Fruit fly (Drosophila melanogaster) whole organism, embryonic: ENCODE data around the gene Mitf.

Experiments used
- Asciz ChIP-seq: fragments of 200-800 bp; sonication (Bioruptor generic); optimal IDR thresholded peaks from 2 replicates; lab custom pipeline; 2017; ENCODE audit warnings: missing biosample characterization, mild to moderate bottlenecking, missing genetic modification characterization, missing genetic modification reagents
- Atf6 ChIP-seq: fragments of 200-800 bp; sonication (Bioruptor generic); IDR thresholded peaks from 2 replicates; pipeline ENCODE4 v1.3.6; 2022; ENCODE audit warnings: missing biosample characterization, missing genetic modification characterization
- CG10267 ChIP-seq: fragments of 200-800 bp; sonication (Bioruptor generic); optimal IDR thresholded peaks from 2 replicates; lab custom pipeline; 2018; ENCODE audit warnings: missing biosample characterization, mild to moderate bottlenecking, missing genetic modification characterization, moderate library complexity
- CG10979 ChIP-seq: fragments of 200-800 bp; sonication (Bioruptor generic); optimal IDR thresholded peaks from 2 replicates; lab custom pipeline; 2018; ENCODE audit warnings: missing biosample characterization, mild to moderate bottlenecking, missing genetic modification characterization, moderate library complexity
- CG11696 ChIP-seq: fragments of 200-800 bp; sonication (Bioruptor generic); IDR thresholded peaks from 2 replicates; pipeline ENCODE4 v1.3.6; 2022; ENCODE audit warnings: missing biosample characterization, missing genetic modification characterization
- CG14441 ChIP-seq: fragments of 200-800 bp; sonication (Bioruptor generic); IDR thresholded peaks from 2 replicates; pipeline ENCODE4 v1.3.6; 2022; ENCODE audit warnings: missing biosample characterization, missing genetic modification characterization
- CG14667 ChIP-seq: fragments of 200-800 bp; sonication (Bioruptor generic); IDR thresholded peaks from 2 replicates; pipeline ENCODE4 v1.3.6; 2022; ENCODE audit warnings: missing biosample characterization, missing genetic modification characterization
- CG15696 ChIP-seq: fragments of 200-800 bp; sonication (Bioruptor generic); optimal IDR thresholded peaks from 2 replicates; lab custom pipeline; 2019; ENCODE audit warnings: missing biosample characterization, mild to moderate bottlenecking, missing genetic modification characterization, moderate library complexity
- CG16779 ChIP-seq: fragments of 200-800 bp; sonication (Bioruptor generic); IDR thresholded peaks from 2 replicates; pipeline ENCODE4 v1.3.6; 2022; ENCODE audit warnings: missing biosample characterization, missing genetic modification characterization
- CG17328 ChIP-seq: fragments of 200-800 bp; sonication (Bioruptor generic); IDR thresholded peaks from 2 replicates; pipeline ENCODE4 v1.3.6; 2022; ENCODE audit warnings: missing biosample characterization, missing genetic modification characterization
- CG33557 ChIP-seq: fragments of 200-800 bp; sonication (Bioruptor generic); optimal IDR thresholded peaks from 2 replicates; lab custom pipeline; 2019; ENCODE audit warnings: missing biosample characterization, mild to moderate bottlenecking, missing genetic modification characterization, moderate library complexity
- CG3847 ChIP-seq: fragments of 200-800 bp; sonication (Bioruptor generic); IDR thresholded peaks from 2 replicates; pipeline ENCODE4 v1.3.6; 2022; ENCODE audit warnings: missing biosample characterization, missing genetic modification characterization
- CG3995 ChIP-seq: fragments of 200-800 bp; sonication (Bioruptor generic); optimal IDR thresholded peaks from 3 replicates; lab custom pipeline; 2016; ENCODE audit warnings: missing biosample characterization, missing genetic modification characterization
- CG4360 ChIP-seq: fragments of 200-800 bp; sonication (Bioruptor generic); IDR thresholded peaks from 2 replicates; pipeline ENCODE4 v1.3.6; 2022; ENCODE audit warnings: missing biosample characterization, missing genetic modification characterization
- CG4730 ChIP-seq: fragments of 200-800 bp; sonication (Bioruptor generic); IDR thresholded peaks from 2 replicates; pipeline ENCODE4 v1.3.6; 2022; ENCODE audit warnings: missing biosample characterization, missing genetic modification characterization
- CG5953 ChIP-seq: fragments of 200-800 bp; sonication (Bioruptor generic); IDR thresholded peaks from 2 replicates; pipeline ENCODE4 v1.3.6; 2022; ENCODE audit warnings: missing biosample characterization, missing genetic modification characterization
- CG6791 ChIP-seq: fragments of 200-800 bp; sonication (Bioruptor generic); IDR thresholded peaks from 3 replicates; pipeline ENCODE4 v1.3.6; 2022; ENCODE audit warnings: missing biosample characterization, missing genetic modification characterization; ENCODE audit not compliant: partially characterized antibody
- CG8290 ChIP-seq, 3 experiments: fragments of 200-800 bp; sonication (Bioruptor generic); optimal IDR thresholded peaks; 2 replicates each; lab custom pipeline; 2016 to 2019; ENCODE audit warnings: missing biosample characterization in 3 of 3, missing genetic modification characterization in 3 of 3, mild to moderate bottlenecking in 2 of 3, moderate library complexity in 1 of 3
- CG9609 ChIP-seq: fragments of 200-800 bp; sonication (Bioruptor generic); optimal IDR thresholded peaks from 3 replicates; lab custom pipeline; 2016; ENCODE audit warnings: missing biosample characterization, missing genetic modification characterization
- CG9817 ChIP-seq: fragments of 200-800 bp; sonication (Bioruptor generic); optimal IDR thresholded peaks from 2 replicates; lab custom pipeline; 2018; ENCODE audit warnings: missing biosample characterization, mild to moderate bottlenecking, missing genetic modification characterization, moderate library complexity
- Camta ChIP-seq: fragments of 200-800 bp; sonication (Bioruptor generic); optimal IDR thresholded peaks from 2 replicates; lab custom pipeline; 2016; ENCODE audit warnings: missing biosample characterization, missing genetic modification characterization
- CrebB ChIP-seq: fragments of 200-800 bp; sonication (Bioruptor generic); optimal IDR thresholded peaks from 3 replicates; lab custom pipeline; 2018; ENCODE audit warnings: missing biosample characterization, mild to moderate bottlenecking, missing genetic modification characterization
- D19A ChIP-seq: fragments of 200-800 bp; optimal IDR thresholded peaks from 3 replicates; lab custom pipeline; 2019; ENCODE audit warnings: missing biosample characterization, mild to moderate bottlenecking, missing genetic modification characterization, moderate library complexity
- Dip3 ChIP-seq: fragments of 200-800 bp; sonication (Bioruptor generic); optimal IDR thresholded peaks from 3 replicates; lab custom pipeline; 2016; ENCODE audit warnings: missing biosample characterization, missing genetic modification characterization
- ERR ChIP-seq: fragments of 200-800 bp; sonication (Bioruptor generic); optimal IDR thresholded peaks from 2 replicates; lab custom pipeline; 2016; ENCODE audit warnings: missing biosample characterization, missing genetic modification characterization
- Ets97D ChIP-seq: fragments of 200-800 bp; sonication (Bioruptor generic); optimal IDR thresholded peaks from 3 replicates; lab custom pipeline; 2016; ENCODE audit warnings: missing biosample characterization, missing genetic modification characterization
- Fer2 ChIP-seq: fragments of 200-800 bp; sonication (Bioruptor generic); optimal IDR thresholded peaks from 2 replicates; lab custom pipeline; 2018; ENCODE audit warnings: missing biosample characterization, mild to moderate bottlenecking, missing genetic modification characterization, moderate library complexity
- Hmx ChIP-seq: fragments of 200-800 bp; sonication (Bioruptor generic); optimal IDR thresholded peaks from 2 replicates; lab custom pipeline; 2016; ENCODE audit warnings: missing biosample characterization, missing genetic modification characterization
- Hr51 ChIP-seq, 2 experiments: fragments of 200-800 bp; sonication (Bioruptor generic); optimal IDR thresholded peaks; 2 replicates in 1 of 2; 3 replicates in 1 of 2; lab custom pipeline; 2016 to 2018; ENCODE audit warnings: missing biosample characterization in 2 of 2, missing genetic modification characterization in 2 of 2, mild to moderate bottlenecking in 1 of 2, moderate library complexity in 1 of 2
- Kr ChIP-seq: fragments of 200-800 bp; sonication (Bioruptor generic); optimal IDR thresholded peaks from 2 replicates; lab custom pipeline; 2017; ENCODE audit warnings: missing biosample characterization, mild to moderate bottlenecking, missing genetic modification characterization
- Mad ChIP-seq: fragments of 200-800 bp; sonication (Bioruptor generic); optimal IDR thresholded peaks from 2 replicates; lab custom pipeline; 2016; ENCODE audit warnings: missing biosample characterization, missing genetic modification characterization
- Side ChIP-seq: fragments of 200-800 bp; sonication (Bioruptor generic); optimal IDR thresholded peaks from 2 replicates; lab custom pipeline; 2016; ENCODE audit warnings: missing biosample characterization, missing genetic modification characterization
- chn ChIP-seq: fragments of 200-800 bp; sonication (Bioruptor generic); optimal IDR thresholded peaks from 2 replicates; lab custom pipeline; 2016; ENCODE audit warnings: missing biosample characterization, missing genetic modification characterization
- corto ChIP-seq: fragments of 200-800 bp; sonication (Bioruptor generic); optimal IDR thresholded peaks from 2 replicates; lab custom pipeline; 2016; ENCODE audit warnings: missing biosample characterization, mild to moderate bottlenecking, missing genetic modification characterization, moderate library complexity
- crp ChIP-seq, 2 experiments: fragments of 200-800 bp; sonication (Bioruptor generic); optimal IDR thresholded peaks; 2 replicates in 1 of 2; 3 replicates in 1 of 2; lab custom pipeline; 2017; ENCODE audit warnings: missing biosample characterization in 2 of 2, missing genetic modification characterization in 2 of 2, mild to moderate bottlenecking in 1 of 2, moderate library complexity in 1 of 2
- danr ChIP-seq: fragments of 200-800 bp; sonication (Bioruptor generic); IDR thresholded peaks from 2 replicates; pipeline ENCODE4 v1.3.6; 2022; ENCODE audit warnings: missing biosample characterization, missing genetic modification characterization
- dati ChIP-seq: fragments of 200-800 bp; sonication (Bioruptor generic); IDR thresholded peaks from 2 replicates; pipeline ENCODE4 v1.3.6; 2022; ENCODE audit warnings: missing biosample characterization, missing genetic modification characterization
- dmrt11E ChIP-seq: fragments of 200-800 bp; sonication (Bioruptor generic); optimal IDR thresholded peaks from 3 replicates; lab custom pipeline; 2018; ENCODE audit warnings: missing biosample characterization, mild to moderate bottlenecking, missing genetic modification characterization, moderate library complexity
- dmrt99B ChIP-seq: fragments of 200-800 bp; sonication (Bioruptor generic); optimal IDR thresholded peaks from 2 replicates; lab custom pipeline; 2018; ENCODE audit warnings: missing biosample characterization, mild to moderate bottlenecking, missing genetic modification characterization, moderate library complexity
- gem ChIP-seq: fragments of 200-800 bp; sonication (Bioruptor generic); optimal IDR thresholded peaks from 2 replicates; lab custom pipeline; 2019; ENCODE audit warnings: missing biosample characterization, mild to moderate bottlenecking, missing genetic modification characterization, moderate library complexity
- gsb-n ChIP-seq: fragments of 200-800 bp; sonication (Bioruptor generic); optimal IDR thresholded peaks from 3 replicates; lab custom pipeline; 2018; ENCODE audit warnings: missing biosample characterization, mild to moderate bottlenecking, missing genetic modification characterization
- jing ChIP-seq: fragments of 200-800 bp; sonication (Bioruptor generic); optimal IDR thresholded peaks from 2 replicates; lab custom pipeline; 2018; ENCODE audit warnings: missing biosample characterization, mild to moderate bottlenecking, missing genetic modification characterization
- jumu ChIP-seq: fragments of 200-800 bp; sonication (Bioruptor generic); optimal IDR thresholded peaks from 3 replicates; lab custom pipeline; 2016; ENCODE audit warnings: missing biosample characterization, missing genetic modification characterization
- maf-S ChIP-seq: fragments of 200-800 bp; sonication (Bioruptor generic); optimal IDR thresholded peaks from 2 replicates; lab custom pipeline; 2016; ENCODE audit warnings: missing biosample characterization, missing genetic modification characterization
- mam ChIP-seq: fragments of 200-800 bp; sonication (Bioruptor generic); optimal IDR thresholded peaks from 3 replicates; lab custom pipeline; 2016; ENCODE audit warnings: missing biosample characterization, missing genetic modification characterization
- onecut ChIP-seq: fragments of 200-800 bp; sonication (Bioruptor generic); IDR thresholded peaks from 2 replicates; pipeline ENCODE4 v1.3.6; 2022; ENCODE audit warnings: missing biosample characterization, missing genetic modification characterization
- pum ChIP-seq: fragments of 200-800 bp; sonication (Bioruptor generic); optimal IDR thresholded peaks from 2 replicates; lab custom pipeline; 2016; ENCODE audit warnings: missing biosample characterization, missing genetic modification characterization
- ro ChIP-seq: fragments of 200-800 bp; sonication (Bioruptor generic); IDR thresholded peaks from 2 replicates; pipeline ENCODE4 v1.3.6; 2022; ENCODE audit warnings: missing biosample characterization, missing genetic modification characterization
- salm ChIP-seq: fragments of 200-800 bp; sonication (Bioruptor generic); optimal IDR thresholded peaks from 2 replicates; lab custom pipeline; 2018; ENCODE audit warnings: missing biosample characterization, mild to moderate bottlenecking, missing genetic modification characterization
- stc ChIP-seq: fragments of 200-800 bp; sonication (Bioruptor generic); IDR thresholded peaks from 2 replicates; pipeline ENCODE4 v1.3.6; 2022; ENCODE audit warnings: missing biosample characterization, missing genetic modification characterization
- z ChIP-seq: fragments of 200-800 bp; sonication (Bioruptor generic); IDR thresholded peaks from 3 replicates; pipeline ENCODE4 v1.3.6; 2022; ENCODE audit warnings: missing biosample characterization, missing genetic modification characterization
- zfh2 ChIP-seq: fragments of 200-800 bp; sonication (Bioruptor generic); optimal IDR thresholded peaks from 2 replicates; lab custom pipeline; 2016; ENCODE audit warnings: missing biosample characterization, missing genetic modification characterization

Mitf gene

dm6 chr4:1230564-1230964 lies 31.9 kb downstream of the Mitf start, which contains the start of the genes Dyrk3 and Cadps (continued):
- TF ChIP-seq onecut (GFP tag; lab: Robert Waterston, UW) (peak; percentile 22; the same call in 1 of the 2 replicates), CG11696 (GFP tag; lab: Robert Waterston, UW) (no peak), CG4730 (GFP tag; lab: Robert Waterston, UW) (no peak), crp (GFP tag; optimal IDR thresholded peaks at IDR 0.05; lab: Kevin White, UChicago) (peak in 1 of 2 experiments; percentile 17), pum (GFP tag; lab: Kevin White, UChicago) (no peak), CG6791 (GFP tag; lab: Robert Waterston, UW) (no peak), CG10979 (tag; lab: Kevin White, UChicago) (no peak), mam (GFP tag; lab: Kevin White, UChicago) (peak; percentile 14), CG4360 (no peak), CG5953 (GFP tag; lab: Robert Waterston, UW) (no peak), dmrt11E (tag; lab: Kevin White, UChicago) (peak; percentile 24), Ets97D (GFP tag; lab: Kevin White, UChicago) (peak; percentile 75), Atf6 (GFP tag; lab: Robert Waterston, UW) (no peak), dati (GFP tag; lab: Robert Waterston, UW) (no peak), danr (GFP tag; lab: Robert Waterston, UW) (no peak), CG10267 (tag; lab: Kevin White, UChicago) (no peak), salm (tag; lab: Kevin White, UChicago) (no peak), CG14441 (GFP tag; lab: Robert Waterston, UW) (no peak), jumu (GFP tag; lab: Kevin White, UChicago) (no peak), CG9817 (no peak), Camta (GFP tag; lab: Kevin White, UChicago) (no peak), zfh2 (GFP tag; lab: Kevin White, UChicago) (peak; percentile 28), chn (GFP tag; lab: Kevin White, UChicago) (no peak), CG8290 (GFP tag; optimal IDR thresholded peaks at IDR 0.05; lab: Kevin White, UChicago) (no peak), CG8290 (tag; optimal IDR thresholded peaks at IDR 0.05; lab: Kevin White, UChicago) (peak; percentile 11 to 71), Asciz (GFP tag; lab: Kevin White, UChicago) (no peak), Hr51 (GFP tag; optimal IDR thresholded peaks at IDR 0.05; lab: Kevin White, UChicago) (no peak), Dip3 (GFP tag; lab: Kevin White, UChicago) (no peak), Side (GFP tag; lab: Kevin White, UChicago) (no peak), CG15696 (tag; lab: Kevin White, UChicago) (peak; percentile 14), D19A (tag; lab: Kevin White, UChicago) (peak; percentile 48), Mad (GFP tag; lab: Kevin White, UChicago) (peak; percentile 33), ERR (GFP tag; lab: Kevin White, UChicago) (no peak), CG33557 (GFP tag; lab: Kevin White, UChicago) (no peak), CG3847 (GFP tag; lab: Robert Waterston, UW) (no peak), CG9609 (GFP tag; lab: Kevin White, UChicago) (no peak), Hmx (GFP tag; lab: Kevin White, UChicago) (no peak), gem (tag; lab: Kevin White, UChicago) (peak; percentile 27), gsb-n (tag; lab: Kevin White, UChicago) (no peak), maf-S (GFP tag; lab: Kevin White, UChicago) (no peak), CG3995 (GFP tag; lab: Kevin White, UChicago) (peak; percentile 18), Fer2 (tag; lab: Kevin White, UChicago) (no peak), CG17328 (GFP tag; lab: Robert Waterston, UW) (no peak; the same call in 1 of the 2 replicates), CrebB (no peak), Kr (GFP tag; lab: Kevin White, UChicago) (no peak), CG16779 (GFP tag; lab: Robert Waterston, UW) (no peak), dmrt99B (no peak), stc (no peak), corto (GFP tag; lab: Kevin White, UChicago) (no peak), CG14667 (GFP tag; lab: Robert Waterston, UW) (no peak), ro (GFP tag; lab: Robert Waterston, UW) (no peak), jing (GFP tag; lab: Kevin White, UChicago) (no peak), z (GFP tag; lab: Robert Waterston, UW) (no peak)
